Worm (Caenorhabditis elegans) whole organism, L4/young adult: ENCODE results near the gene ubh-2.

ENCODE experiments used
- dao-5 ChIP-seq: sonication (generic microtip); optimal IDR thresholded peaks from 2 replicates; lab custom pipeline; 2016; ENCODE audit warnings: missing genotype, missing genetic modification characterization, moderate library complexity, missing compliant biosample characterization
- him-1 ChIP-seq: sonication (generic microtip); optimal IDR thresholded peaks from 2 replicates; lab custom pipeline; 2016; ENCODE audit warnings: missing genotype, missing genetic modification reagents, missing genetic modification characterization, missing compliant biosample characterization

DNA sequence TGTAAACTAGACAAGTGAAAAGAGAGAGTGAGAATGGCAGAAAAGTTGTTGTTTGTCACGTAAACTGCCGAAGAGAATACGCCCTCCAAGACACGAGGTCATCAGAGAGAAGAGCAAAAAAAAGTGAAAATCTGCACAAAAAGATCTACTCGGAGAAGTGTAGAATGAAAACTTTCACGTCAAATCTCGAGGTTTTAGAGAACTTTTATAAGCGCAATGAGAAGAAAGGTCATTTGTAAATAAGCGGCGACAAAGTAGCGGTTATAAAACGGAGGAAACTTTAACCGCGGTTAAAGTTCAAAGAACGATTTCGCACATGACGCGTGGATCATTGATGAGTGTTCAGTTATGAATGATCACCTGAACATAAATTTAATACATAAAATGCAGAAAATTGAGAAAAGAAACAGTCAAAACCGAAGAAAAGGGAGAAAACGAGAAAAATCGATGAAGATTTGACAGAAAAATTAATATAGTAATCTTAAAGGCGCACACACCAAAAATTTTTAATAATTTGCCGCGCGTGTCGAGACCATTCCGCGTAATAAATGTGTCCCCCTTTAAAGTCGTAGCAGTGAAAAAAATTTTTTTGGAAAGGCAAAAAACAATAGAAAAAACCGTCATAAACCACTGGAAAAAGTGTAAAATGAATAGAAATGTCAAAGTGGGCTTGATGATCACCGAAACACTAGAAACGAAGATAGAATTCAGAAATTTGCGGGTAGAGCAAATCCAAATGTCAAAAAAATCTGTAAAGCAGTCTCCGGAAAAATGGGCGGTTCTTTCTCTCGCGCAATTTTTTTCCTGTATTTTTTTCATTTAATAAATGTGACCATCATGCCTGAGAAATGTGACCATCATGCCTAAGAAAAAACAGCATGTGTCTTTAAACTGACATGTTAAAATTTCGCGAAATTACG lies 7.9 kb upstream of the ubh-2 start:
- TF ChIP-seq dao-5 (tag; lab: Kevin White, UChicago) (no peak), him-1 (tag; lab: Kevin White, UChicago) (no peak)
